Worm (Caenorhabditis elegans): ENCODE results near the gene fipr-9.

Gene fipr-9

ce11 chrV:10255005-10255472 is 33.6 kb downstream of the fipr-9 start, which contains the start of gene rop-1 (continued):
- TF ChIP-seq xbp-1 (tag; optimal IDR thresholded peaks at IDR 0.05) = no peak
- peak in 1 of 2 experiments; percentile 26 for TF ChIP-seq efl-1 (optimal IDR thresholded peaks at IDR 0.05)
- TF ChIP-seq efl-1 (GFP tag; optimal IDR thresholded peaks at IDR 0.05 in 1 of 2) = peak in 1 of 2 experiments; percentile 4
- TF ChIP-seq ceh-82 (tag; optimal IDR thresholded peaks at IDR 0.05) = peak in 1 of 3 experiments; percentile 3
- no peak for TF ChIP-seq mep-1 (tag; optimal IDR thresholded peaks at IDR 0.05)
- TF ChIP-seq vab-15 (tag; optimal IDR thresholded peaks at IDR 0.05) = no peak
- TF ChIP-seq skn-1 (tag; optimal IDR thresholded peaks at IDR 0.05) = peak; percentile 67
- no peak for TF ChIP-seq ceh-88 (GFP tag; IDR thresholded peaks at IDR 0.05)
- no peak for TF ChIP-seq C34B4.2 (tag; optimal IDR thresholded peaks at IDR 0.05)
- no peak for TF ChIP-seq fkh-10 (GFP tag; optimal IDR thresholded peaks at IDR 0.05)
- TF ChIP-seq lin-35 (GFP tag; optimal IDR thresholded peaks at IDR 0.05) = peak in 1 of 2 experiments; percentile 28
- no peak for TF ChIP-seq snu-23 (GFP tag; optimal IDR thresholded peaks at IDR 0.05)
- TF ChIP-seq F16B12.6 (tag; optimal IDR thresholded peaks at IDR 0.05) = no peak
- no peak for TF ChIP-seq hlh-17 (GFP tag; optimal IDR thresholded peaks at IDR 0.05; ENCODE audit: borderline replicate concordance)
- no peak for TF ChIP-seq fkh-4 (tag; optimal IDR thresholded peaks at IDR 0.05; ENCODE audit: borderline replicate concordance)
- TF ChIP-seq grh-1 (GFP tag; IDR thresholded peaks at IDR 0.05) = no peak
- TF ChIP-seq lin-13 (GFP tag; optimal IDR thresholded peaks at IDR 0.05) = no peak
- TF ChIP-seq nhr-77 (tag; optimal IDR thresholded peaks at IDR 0.05) = no peak
- no peak for TF ChIP-seq ets-5 (GFP tag; IDR thresholded peaks at IDR 0.05)

- TF ChIP-seq ceh-63 (GFP tag; optimal IDR thresholded peaks at IDR 0.05) (no peak), lin-14 (GFP tag; optimal IDR thresholded peaks at IDR 0.05) (peak; percentile 17), pqm-1 (tag; optimal IDR thresholded peaks at IDR 0.05) (no peak), snpc-4 (tag; optimal IDR thresholded peaks at IDR 0.05) (no peak), unc-86 (tag; optimal IDR thresholded peaks at IDR 0.05) (no peak), nhr-12 (tag; optimal IDR thresholded peaks at IDR 0.05) (no peak), jun-1 (tag; optimal IDR thresholded peaks at IDR 0.05) (no peak), lin-35 (GFP tag; optimal IDR thresholded peaks at IDR 0.05) (peak in 1 of 2 experiments; percentile 32), nhr-47 (tag; optimal IDR thresholded peaks at IDR 0.05) (no peak), hlh-4 (tag; optimal IDR thresholded peaks at IDR 0.05) (no peak), aha-1 (tag; optimal IDR thresholded peaks at IDR 0.05) (no peak), zip-4 (GFP tag; optimal IDR thresholded peaks at IDR 0.05) (no peak), swsn-7 (tag; optimal IDR thresholded peaks at IDR 0.05) (no peak), Y116A8C.19 (tag; optimal IDR thresholded peaks at IDR 0.05; ENCODE audit: borderline replicate concordance) (no peak), aly-2 (tag; optimal IDR thresholded peaks at IDR 0.05) (no peak), fkh-4 (tag; optimal IDR thresholded peaks at IDR 0.05; ENCODE audit: borderline replicate concordance) (no peak), rnt-1 (tag; optimal IDR thresholded peaks at IDR 0.05) (no peak), lin-15B (tag; optimal IDR thresholded peaks at IDR 0.05) (no peak), ceh-82 (tag; optimal IDR thresholded peaks at IDR 0.05) (no peak), efl-1 (optimal IDR thresholded peaks at IDR 0.05) (no peak), efl-1 (GFP tag; optimal IDR thresholded peaks at IDR 0.05 in 1 of 2) (peak in 1 of 2 experiments; percentile 39), nhr-71 (tag; optimal IDR thresholded peaks at IDR 0.05) (no peak), elt-2 (tag; optimal IDR thresholded peaks at IDR 0.05) (peak; percentile 70), elt-3 (tag; optimal IDR thresholded peaks at IDR 0.05) (no peak)
These were observed 34.6 kb downstream of the fipr-9 start, which contains the start of gene nhr-232 for ce11 chrV:10256050-10256449. nhr-232 (plus strand) TSS chrV:10256170.

ce11 chrV:10260460-10260859 is 39.0 kb downstream of the fipr-9 start, which contains the start of gene sri-18:
sri-18 (minus strand) TSS chrV:10260560.
- TF ChIP-seq C34B4.2 (tag; optimal IDR thresholded peaks at IDR 0.05) = no peak
- TF ChIP-seq hlh-4 (tag; optimal IDR thresholded peaks at IDR 0.05) = no peak
- TF ChIP-seq egl-27 (tag; optimal IDR thresholded peaks at IDR 0.05) = no peak

Data from whole organism, L1 larva.